Fruit fly (Drosophila melanogaster): ENCODE measurements around the gene Rnf146.

The Rnf146 gene

dm6 chr3L:19674317-19674716 lies 31.7 kb upstream of the Rnf146 start (continued):
- TF ChIP-seq Blimp-1 (GFP tag; optimal IDR thresholded peaks at IDR 0.05) (no peak), dsx (GFP tag; optimal IDR thresholded peaks at IDR 0.05; ENCODE audit: poor library complexity, severe bottlenecking) (peak; percentile 31), Sox14 (GFP tag; optimal IDR thresholded peaks at IDR 0.05) (peak; percentile 25), CG6808 (GFP tag; optimal IDR thresholded peaks at IDR 0.05) (peak; percentile 31), Eip75B (GFP tag; optimal IDR thresholded peaks at IDR 0.05) (peak; percentile 43), pdm3 (GFP tag; optimal IDR thresholded peaks at IDR 0.05) (peak; percentile 45), CG4318 (GFP tag; optimal IDR thresholded peaks at IDR 0.05) (no peak), Gug (GFP tag; IDR thresholded peaks at IDR 0.05) (0 out of 2 replicates have a peak, but pooled peaks have one; percentile 13), Hr39 (GFP tag; optimal IDR thresholded peaks at IDR 0.05) (peak; percentile 60), CG11902 (GFP tag; optimal IDR thresholded peaks at IDR 0.05) (peak; percentile 14), esn (GFP tag; optimal IDR thresholded peaks at IDR 0.05) (peak; percentile 52), Lpt (GFP tag; optimal IDR thresholded peaks at IDR 0.05) (no peak), vri (GFP tag; optimal IDR thresholded peaks at IDR 0.05) (peak; percentile 12), CG1621 (tag; optimal IDR thresholded peaks at IDR 0.05) (peak; percentile 53), CG16779 (tag; optimal IDR thresholded peaks at IDR 0.05) (no peak), fkh (GFP tag; optimal IDR thresholded peaks at IDR 0.05) (no peak), Hr38 (GFP tag; optimal IDR thresholded peaks at IDR 0.05) (no peak), eg (GFP tag; IDR thresholded peaks at IDR 0.05) (peak; percentile 49; the same call in 1 of the 3 replicates), CG10669 (GFP tag; optimal IDR thresholded peaks at IDR 0.05) (peak; percentile 43), spab (GFP tag; optimal IDR thresholded peaks at IDR 0.05) (peak; percentile 28), Eip78C (GFP tag) (peak; percentile 87), dac (GFP tag; optimal IDR thresholded peaks at IDR 0.05) (no peak), CG10631 (GFP tag; optimal IDR thresholded peaks at IDR 0.05) (peak; percentile 34), CG8632 (GFP tag; optimal IDR thresholded peaks at IDR 0.05) (peak; percentile 23), OdsH (GFP tag; optimal IDR thresholded peaks at IDR 0.05) (peak; percentile 47), CG6163 (GFP tag; IDR thresholded peaks at IDR 0.05) (peak; percentile 58; the same call in 1 of the 3 replicates), lz (GFP tag; optimal IDR thresholded peaks at IDR 0.05) (peak; percentile 29), fd59A (GFP tag; optimal IDR thresholded peaks at IDR 0.05) (no peak), acj6 (GFP tag; optimal IDR thresholded peaks at IDR 0.05) (peak; percentile 50), CG6792 (GFP tag; optimal IDR thresholded peaks at IDR 0.05) (peak; percentile 44), salr (GFP tag; optimal IDR thresholded peaks at IDR 0.05) (peak; percentile 6 to 17), CG3032 (tag; optimal IDR thresholded peaks at IDR 0.05) (peak; percentile 44), CG34406 (GFP tag; optimal IDR thresholded peaks at IDR 0.05) (peak; percentile 25), net (GFP tag; optimal IDR thresholded peaks at IDR 0.05) (peak; percentile 3)

- TF ChIP-seq CG3032 (tag; optimal IDR thresholded peaks at IDR 0.05) (peak; percentile 2), CG31627 (GFP tag; optimal IDR thresholded peaks at IDR 0.05) (no peak), Ets96B (tag; optimal IDR thresholded peaks at IDR 0.05) (peak; percentile 0), CG3919 (GFP tag; optimal IDR thresholded peaks at IDR 0.05) (peak; percentile 9), Gug (GFP tag; IDR thresholded peaks at IDR 0.05) (no peak), CG6163 (GFP tag; IDR thresholded peaks at IDR 0.05) (no peak), Eip78C (GFP tag) (peak; percentile 19), CG11762 (GFP tag; optimal IDR thresholded peaks at IDR 0.05; ENCODE audit: insufficient read depth) (no peak), CG6808 (GFP tag; optimal IDR thresholded peaks at IDR 0.05) (no peak), CG15336 (GFP tag; IDR thresholded peaks at IDR 0.05) (no peak; the same call in 1 of the 2 replicates)
Observed at dm6 chr3L:19670492-19670891, 27.9 kb upstream of the Rnf146 start.
